6 worm cellular contexts compared by ENCODE assay signal in genomic region chrV:6244631-6245030, ce11.
A peak's percentile ranks its signal among the peaks of the same experiment; 100 is the strongest.
TF ChIP-seq lines count a peak whose summit lies in the region.

No protein-coding gene starts in this region.

TF ChIP-seq in whole organism, L1 larva, 84 proteins besides CTCF, POLR2A, EP300 and RAD21 (continues in another document):
- peak; percentile 91 for TF ChIP-seq fkh-8 (tag; optimal IDR thresholded peaks at IDR 0.05; lab: Kevin White, UChicago)
- TF ChIP-seq nhr-11 (tag; optimal IDR thresholded peaks at IDR 0.05; lab: Kevin White, UChicago), result peak; percentile 2
- peak; percentile 33 for TF ChIP-seq swsn-7 (tag; optimal IDR thresholded peaks at IDR 0.05; lab: Kevin White, UChicago)
- no peak for TF ChIP-seq nhr-77 (tag; optimal IDR thresholded peaks at IDR 0.05; lab: Kevin White, UChicago)
- TF ChIP-seq egl-13 (tag; optimal IDR thresholded peaks at IDR 0.05; lab: Kevin White, UChicago), result peak; percentile 71
- TF ChIP-seq unc-86 (tag; optimal IDR thresholded peaks at IDR 0.05; lab: Kevin White, UChicago), result peak; percentile 10
- TF ChIP-seq nhr-71 (tag; optimal IDR thresholded peaks at IDR 0.05; lab: Kevin White, UChicago), result peak; percentile 69
- TF ChIP-seq lin-14 (GFP tag; optimal IDR thresholded peaks at IDR 0.05; lab: Kevin White, UChicago), result peak; percentile 79
- peak in 1 of 2 experiments; percentile 24 for TF ChIP-seq lsy-2 (tag; optimal IDR thresholded peaks at IDR 0.05; lab: Kevin White, UChicago)
- peak; percentile 35 for TF ChIP-seq hlh-4 (tag; optimal IDR thresholded peaks at IDR 0.05; lab: Kevin White, UChicago)
- TF ChIP-seq nhr-47 (tag; optimal IDR thresholded peaks at IDR 0.05; lab: Kevin White, UChicago), result peak; percentile 67
- TF ChIP-seq skn-1 (tag; optimal IDR thresholded peaks at IDR 0.05; lab: Kevin White, UChicago), result no peak
- no peak for TF ChIP-seq irx-1 (tag; optimal IDR thresholded peaks at IDR 0.05; lab: Kevin White, UChicago)
- peak; percentile 27 for TF ChIP-seq nhr-20 (tag; optimal IDR thresholded peaks at IDR 0.05; lab: Kevin White, UChicago)
- peak; percentile 25 for TF ChIP-seq pax-3 (tag; optimal IDR thresholded peaks at IDR 0.05; lab: Kevin White, UChicago)

TF ChIP-seq in whole organism, L2 larva, 48 proteins besides CTCF, POLR2A, EP300 and RAD21 (continues in another document):
- TF ChIP-seq skn-1 (tag; optimal IDR thresholded peaks at IDR 0.05; lab: Kevin White, UChicago) (no peak), mdl-1 (tag; optimal IDR thresholded peaks at IDR 0.05; lab: Kevin White, UChicago) (no peak), C34F6.9 (tag; optimal IDR thresholded peaks at IDR 0.05; lab: Kevin White, UChicago) (peak; percentile 36), lsy-2 (tag; optimal IDR thresholded peaks at IDR 0.05; lab: Kevin White, UChicago) (peak in 1 of 2 experiments; percentile 19), fos-1 (tag; optimal IDR thresholded peaks at IDR 0.05; lab: Kevin White, UChicago) (no peak), peb-1 (tag; optimal IDR thresholded peaks at IDR 0.05; lab: Kevin White, UChicago) (no peak), nhr-11 (tag; optimal IDR thresholded peaks at IDR 0.05; lab: Kevin White, UChicago) (no peak), lin-39 (tag; optimal IDR thresholded peaks at IDR 0.05; lab: Kevin White, UChicago) (no peak), unc-39 (tag; optimal IDR thresholded peaks at IDR 0.05; lab: Kevin White, UChicago) (no peak), nhr-21 (tag; optimal IDR thresholded peaks at IDR 0.05; lab: Kevin White, UChicago) (peak; percentile 53), ceh-82 (tag; optimal IDR thresholded peaks at IDR 0.05; lab: Kevin White, UChicago) (no peak), unc-55 (GFP tag; optimal IDR thresholded peaks at IDR 0.05; lab: Kevin White, UChicago) (no peak), zag-1 (tag; optimal IDR thresholded peaks at IDR 0.05; lab: Kevin White, UChicago) (no peak), elt-3 (tag; optimal IDR thresholded peaks at IDR 0.05; lab: Kevin White, UChicago) (no peak), nhr-129 (tag; optimal IDR thresholded peaks at IDR 0.05; lab: Kevin White, UChicago) (peak; percentile 23), blmp-1 (tag; optimal IDR thresholded peaks at IDR 0.05; lab: Kevin White, UChicago; ENCODE audit: insufficient read depth) (no peak)

TF ChIP-seq in whole organism, L3 larva, 47 proteins besides CTCF, POLR2A, EP300 and RAD21:
- TF ChIP-seq nhr-11 (tag; optimal IDR thresholded peaks at IDR 0.05; lab: Kevin White, UChicago) (peak; percentile 85), sea-2 (GFP tag; optimal IDR thresholded peaks at IDR 0.05; lab: Kevin White, UChicago) (no peak), ZK546.5 (tag; optimal IDR thresholded peaks at IDR 0.05; lab: Kevin White, UChicago) (no peak), egl-5 (tag; optimal IDR thresholded peaks at IDR 0.05; lab: Kevin White, UChicago) (peak; percentile 4), nfya-1 (tag; optimal IDR thresholded peaks at IDR 0.05; lab: Kevin White, UChicago; ENCODE audit: insufficient read depth) (peak; percentile 30), unc-62 (GFP tag; optimal IDR thresholded peaks at IDR 0.05; lab: Kevin White, UChicago) (no peak), hmg-11 (tag; optimal IDR thresholded peaks at IDR 0.05; lab: Kevin White, UChicago) (peak; percentile 48), pqm-1 (tag; optimal IDR thresholded peaks at IDR 0.05; lab: Kevin White, UChicago) (peak; percentile 29), pha-4 (tag; optimal IDR thresholded peaks at IDR 0.05; lab: Kevin White, UChicago) (peak; percentile 10), eor-1 (tag; optimal IDR thresholded peaks at IDR 0.05; lab: Kevin White, UChicago) (no peak), mml-1 (tag; optimal IDR thresholded peaks at IDR 0.05; lab: Kevin White, UChicago) (no peak), nhr-43 (tag; optimal IDR thresholded peaks at IDR 0.05; lab: Kevin White, UChicago; ENCODE audit: poor library complexity, severe bottlenecking) (no peak)

TF ChIP-seq in whole organism, L4 larva, 104 proteins besides CTCF, POLR2A, EP300 and RAD21 (continues in another document):
- TF ChIP-seq fkh-10 (GFP tag; optimal IDR thresholded peaks at IDR 0.05; lab: Kevin White, UChicago) (peak; percentile 57), ZK546.5 (tag; optimal IDR thresholded peaks at IDR 0.05; lab: Kevin White, UChicago) (no peak), vab-7 (GFP tag; IDR thresholded peaks at IDR 0.05; lab: Robert Waterston, UW) (no peak), nhr-42 (GFP tag; IDR thresholded peaks at IDR 0.05; lab: Robert Waterston, UW) (no peak), hlh-30 (tag; optimal IDR thresholded peaks at IDR 0.05; lab: Kevin White, UChicago; ENCODE audit: insufficient read depth) (peak; percentile 45), ctbp-1 (GFP tag; IDR thresholded peaks at IDR 0.05; lab: Robert Waterston, UW) (peak; percentile 50; the same call in 1 of the 2 replicates), dmd-6 (GFP tag; IDR thresholded peaks at IDR 0.05; lab: Robert Waterston, UW) (0 out of 2 replicates have a peak, but pooled peaks have one; percentile 11), pqm-1 (tag; optimal IDR thresholded peaks at IDR 0.05; lab: Kevin White, UChicago) (no peak), nhr-6 (tag; optimal IDR thresholded peaks at IDR 0.05; lab: Kevin White, UChicago) (peak; percentile 55), F10B5.3 (tag; optimal IDR thresholded peaks at IDR 0.05; lab: Kevin White, UChicago) (no peak), mes-2 (tag; optimal IDR thresholded peaks at IDR 0.05; lab: Kevin White, UChicago; ENCODE audit: poor library complexity, severe bottlenecking) (no peak), Y5F2A.4 (GFP tag; optimal IDR thresholded peaks at IDR 0.05; lab: Kevin White, UChicago) (no peak), hlh-11 (tag; optimal IDR thresholded peaks at IDR 0.05; lab: Kevin White, UChicago) (no peak), mxl-2 (GFP tag; conservative IDR thresholded peaks at IDR 0.05; lab: Robert Waterston, UW) (no peak), nhr-11 (tag; optimal IDR thresholded peaks at IDR 0.05; lab: Kevin White, UChicago) (peak; percentile 71), lin-1 (GFP tag; IDR thresholded peaks at IDR 0.05; lab: Robert Waterston, UW) (no peak), F49E8.2 (tag; optimal IDR thresholded peaks at IDR 0.05; lab: Kevin White, UChicago; ENCODE audit: borderline replicate concordance) (no peak)

TF ChIP-seq in whole organism, late embryonic, 69 proteins besides CTCF, POLR2A, EP300 and RAD21:
- TF ChIP-seq unc-42 (tag; optimal IDR thresholded peaks at IDR 0.05; lab: Kevin White, UChicago), result peak; percentile 45
- no peak for TF ChIP-seq fkh-6 (tag; optimal IDR thresholded peaks at IDR 0.05; lab: Kevin White, UChicago)
TF ChIP-seq in whole organism, late embryonic: peak in this region for 1.

TF ChIP-seq in whole organism, mixed stage, embryonic, 35 proteins besides CTCF, POLR2A, EP300 and RAD21:
- TF ChIP-seq nhr-2 (tag; optimal IDR thresholded peaks at IDR 0.05; lab: Kevin White, UChicago) (no peak), ces-1 (GFP tag; optimal IDR thresholded peaks at IDR 0.05; lab: Kevin White, UChicago) (peak; percentile 26)

Comparison
In these comparisons a context has a peak if more than half of its experiments do, and no peak if none do; other contexts are left out.
1. Of the 29 proteins assayed by ChIP-seq in both whole organism, L4 larva and whole organism, L1 larva: peak only in whole organism, L4 larva: aha-1, fkh-10 and mep-1; only in whole organism, L1 larva: none; in both: nhr-11; in neither: 23; mixed calls (peak in some experiments, not most) for 2.